Worm (Caenorhabditis elegans) whole organism, L4/young adult: ENCODE data around the gene F23D12.10.

Experiments
- W03F9.2 ChIP-seq: fragments of 150-350 bp; optimal IDR thresholded peaks from 2 replicates; lab custom pipeline; 2014; ENCODE audit warnings: missing biosample characterization, missing genetic modification characterization
- dao-5 ChIP-seq: sonication (generic microtip); optimal IDR thresholded peaks from 2 replicates; lab custom pipeline; 2016; ENCODE audit warnings: missing genotype, missing genetic modification characterization, moderate library complexity, missing compliant biosample characterization
- him-1 ChIP-seq: sonication (generic microtip); optimal IDR thresholded peaks from 2 replicates; lab custom pipeline; 2016; ENCODE audit warnings: missing genotype, missing genetic modification reagents, missing genetic modification characterization, missing compliant biosample characterization

- TF ChIP-seq him-1 (tag; lab: Kevin White, UChicago) (no peak), dao-5 (tag; lab: Kevin White, UChicago) (no peak), W03F9.2 (tag; lab: Kevin White, UChicago) (no peak)
These were observed 2.8 kb downstream of the F23D12.10 start, which contains the start of gene fbxa-179 for ce11 chrX:14412774-14413173.
